Worm (Caenorhabditis elegans): ENCODE measurements around the gene ubc-24.
A peak's percentile ranks its signal among the peaks of the same experiment; 100 is the strongest.

Gene ubc-24

ce11 chrII:8358466-8358865 is 46.9 kb upstream of the ubc-24 start (continued):
- no peak for TF ChIP-seq lin-15B (tag; optimal IDR thresholded peaks at IDR 0.05)
- peak; percentile 47; the same call in 1 of the 2 replicates for TF ChIP-seq T26A8.4 (GFP tag; IDR thresholded peaks at IDR 0.05)

ce11 chrII:8359350-8359749 is 46.1 kb upstream of the ubc-24 start, which contains the start of gene col-77:
col-77 (minus strand) TSS chrII:8359381.
- peak; percentile 78 for TF ChIP-seq mxl-3 (GFP tag; optimal IDR thresholded peaks at IDR 0.05)
- no peak for TF ChIP-seq F44E2.7 (GFP tag; IDR thresholded peaks at IDR 0.05)
- no peak for TF ChIP-seq nhr-102 (tag; optimal IDR thresholded peaks at IDR 0.05)
- no peak for TF ChIP-seq nhr-76 (tag; optimal IDR thresholded peaks at IDR 0.05)
- no peak for TF ChIP-seq spr-1 (tag; optimal IDR thresholded peaks at IDR 0.05)
- TF ChIP-seq lir-3 (tag; optimal IDR thresholded peaks at IDR 0.05) = no peak
- TF ChIP-seq zag-1 (tag; optimal IDR thresholded peaks at IDR 0.05) = no peak
- no peak for TF ChIP-seq mdt-29 (GFP tag; IDR thresholded peaks at IDR 0.05)
- peak; percentile 48 for TF ChIP-seq hlh-11 (tag; optimal IDR thresholded peaks at IDR 0.05)
- no peak for TF ChIP-seq snpc-4 (tag; optimal IDR thresholded peaks at IDR 0.05)
- TF ChIP-seq nhr-48 (tag; optimal IDR thresholded peaks at IDR 0.05) = peak; percentile 30
- no peak for TF ChIP-seq saeg-2 (GFP tag; IDR thresholded peaks at IDR 0.05)
- no peak for TF ChIP-seq lin-15B (tag; optimal IDR thresholded peaks at IDR 0.05)

- TF ChIP-seq unc-62 (GFP tag; optimal IDR thresholded peaks at IDR 0.05 in 1 of 2) (peak in 1 of 2 experiments; percentile 60), unc-62 (tag; optimal IDR thresholded peaks at IDR 0.05) (no peak), tag-97 (GFP tag; IDR thresholded peaks at IDR 0.05) (no peak)
These were observed 45.0 kb upstream of the ubc-24 start, which contains the start of gene M195.2 for ce11 chrII:8360453-8360852. M195.2 (plus strand) TSS chrII:8360753.

ce11 chrII:8369059-8369458 is 36.3 kb upstream of the ubc-24 start, which contains the start of gene amt-3:
amt-3 (minus strand) TSS chrII:8369159.
- no peak for TF ChIP-seq hlh-11 (tag; optimal IDR thresholded peaks at IDR 0.05)

- TF ChIP-seq fkh-10 (GFP tag; optimal IDR thresholded peaks at IDR 0.05) = peak; percentile 58
- no peak for TF ChIP-seq aha-1 (tag)
These were observed 35.2 kb upstream of the ubc-24 start for ce11 chrII:8370194-8370593.

- TF ChIP-seq lin-15B (tag; optimal IDR thresholded peaks at IDR 0.05) (no peak), ama-1 (optimal IDR thresholded peaks at IDR 0.05) (no peak), unc-62 (GFP tag; optimal IDR thresholded peaks at IDR 0.05 in 1 of 2) (peak in 1 of 2 experiments; percentile 94), unc-62 (tag; optimal IDR thresholded peaks at IDR 0.05) (no peak), aly-2 (tag; optimal IDR thresholded peaks at IDR 0.05) (no peak), hlh-11 (tag; optimal IDR thresholded peaks at IDR 0.05) (no peak), dmd-6 (GFP tag; IDR thresholded peaks at IDR 0.05) (no peak), nhr-6 (tag; optimal IDR thresholded peaks at IDR 0.05) (no peak)
These were observed 27.7 kb upstream of the ubc-24 start for ce11 chrII:8377722-8378121.

ce11 chrII:8380188-8380587 is 25.2 kb upstream of the ubc-24 start:
- TF ChIP-seq Y48G9A.11 (GFP tag; IDR thresholded peaks at IDR 0.05) (no peak), nhr-6 (tag; optimal IDR thresholded peaks at IDR 0.05) (no peak), nhr-48 (tag; optimal IDR thresholded peaks at IDR 0.05) (peak; percentile 85), mdl-1 (tag; optimal IDR thresholded peaks at IDR 0.05) (peak in 1 of 2 experiments; percentile 17), hlh-11 (tag; optimal IDR thresholded peaks at IDR 0.05) (peak; percentile 1), Y75B8A.6 (GFP tag; IDR thresholded peaks at IDR 0.05) (no peak), rbr-2 (tag; optimal IDR thresholded peaks at IDR 0.05) (no peak), spr-3 (GFP tag; optimal IDR thresholded peaks at IDR 0.05) (no peak), nhr-28 (tag; optimal IDR thresholded peaks at IDR 0.05) (peak; percentile 44)

ce11 chrII:8381197-8381596 is 24.2 kb upstream of the ubc-24 start, which contains the start of gene F49E12.12:
F49E12.12 (plus strand) TSS chrII:8381497.
- TF ChIP-seq lim-7 (GFP tag; IDR thresholded peaks at IDR 0.05) (no peak), tra-1 (GFP tag; IDR thresholded peaks at IDR 0.05) (no peak), F10B5.3 (tag; optimal IDR thresholded peaks at IDR 0.05) (no peak), ces-1 (GFP tag; optimal IDR thresholded peaks at IDR 0.05) (no peak), pqm-1 (tag; optimal IDR thresholded peaks at IDR 0.05) (no peak), ceh-82 (tag; optimal IDR thresholded peaks at IDR 0.05) (no peak), fkh-10 (GFP tag; optimal IDR thresholded peaks at IDR 0.05) (no peak), ctbp-1 (GFP tag; IDR thresholded peaks at IDR 0.05) (no peak), ZK546.5 (tag; optimal IDR thresholded peaks at IDR 0.05) (no peak), madf-5 (GFP tag; IDR thresholded peaks at IDR 0.05) (no peak), Y5F2A.4 (GFP tag; optimal IDR thresholded peaks at IDR 0.05) (no peak), Y105C5A.15 (GFP tag; IDR thresholded peaks at IDR 0.05) (no peak), nhr-77 (tag; optimal IDR thresholded peaks at IDR 0.05) (no peak)

Data from whole organism, L4 larva.